Comparison of ENCODE assay signal across 4 worm cellular contexts in genomic region chrII:14197499-14198096, ce11.
TF ChIP-seq lines count a peak whose summit lies in the region.

ace-4 (plus strand) TSS chrII:14198046.

TF ChIP-seq in whole organism, L1 larva, 84 proteins besides CTCF, POLR2A, EP300 and RAD21:
- TF ChIP-seq unc-98 (GFP tag; IDR thresholded peaks at IDR 0.05; lab: Robert Waterston, UW): no peak
- TF ChIP-seq nhr-85 (tag; lab: Kevin White, UChicago): peak; percentile 50
TF ChIP-seq in whole organism, L1 larva: peak in this region for 1.

TF ChIP-seq in whole organism, L3 larva, 47 proteins besides CTCF, POLR2A, EP300 and RAD21:
- TF ChIP-seq nfya-1 (tag; optimal IDR thresholded peaks at IDR 0.05; lab: Kevin White, UChicago; ENCODE audit: insufficient read depth) (peak; percentile 63), nhr-67 (tag; optimal IDR thresholded peaks at IDR 0.05; lab: Kevin White, UChicago) (no peak)

TF ChIP-seq in whole organism, late embryonic, 69 proteins besides CTCF, POLR2A, EP300 and RAD21:
- TF ChIP-seq hlh-13 (GFP tag; optimal IDR thresholded peaks at IDR 0.05; lab: Kevin White, UChicago) (no peak), nfya-1 (tag; optimal IDR thresholded peaks at IDR 0.05; lab: Kevin White, UChicago) (peak; percentile 77)

TF ChIP-seq in whole organism, young adult, 124 proteins besides CTCF, POLR2A, EP300 and RAD21:
- TF ChIP-seq hrde-1 (tag; optimal IDR thresholded peaks at IDR 0.05; lab: Kevin White, UChicago; ENCODE audit: borderline replicate concordance): no peak
- TF ChIP-seq zfh-2 (GFP tag; conservative IDR thresholded peaks at IDR 0.05; lab: Robert Waterston, UW): 0 out of 2 replicates have a peak, but pooled peaks have one; percentile 12
